Worm (Caenorhabditis elegans): ENCODE results near the gene Y5H2B.3.

ce11 chrV:2226903-2227302 is 38.8 kb downstream of the Y5H2B.3 start, which contains the start of gene nhr-18:
- no peak for TF ChIP-seq unc-62 (GFP tag; optimal IDR thresholded peaks at IDR 0.05)
- TF ChIP-seq sma-9 (GFP tag; optimal IDR thresholded peaks at IDR 0.05), result no peak
- TF ChIP-seq sma-9 (tag; optimal IDR thresholded peaks at IDR 0.05), result no peak
- TF ChIP-seq nhr-6 (tag; optimal IDR thresholded peaks at IDR 0.05), result no peak
- no peak for TF ChIP-seq dmd-4 (tag; optimal IDR thresholded peaks at IDR 0.05)
- TF ChIP-seq aly-2 (tag; optimal IDR thresholded peaks at IDR 0.05), result no peak
- no peak for TF ChIP-seq nhr-11 (tag; optimal IDR thresholded peaks at IDR 0.05)
- no peak for TF ChIP-seq Y55F3AM.14 (GFP tag; optimal IDR thresholded peaks at IDR 0.05)
- TF ChIP-seq ceh-82 (tag; optimal IDR thresholded peaks at IDR 0.05), result no peak
- TF ChIP-seq elt-1 (tag; optimal IDR thresholded peaks at IDR 0.05), result no peak
- TF ChIP-seq nhr-77 (tag; optimal IDR thresholded peaks at IDR 0.05), result no peak

Measured in whole organism, L2 larva.